Worm (Caenorhabditis elegans) whole organism, mixed stage, embryonic: Measurements from ENCODE around the gene ubc-21.

ENCODE experiments used
- M03D4.4 ChIP-seq: sonication (generic microtip); optimal IDR thresholded peaks from 2 replicates; lab custom pipeline; 2017; ENCODE audit warnings: mild to moderate bottlenecking, missing genetic modification characterization, missing compliant biosample characterization
- bed-3 ChIP-seq: fragments of 200-800 bp; sonication (Bioruptor generic); optimal IDR thresholded peaks from 3 replicates; lab custom pipeline; 2018; ENCODE audit warnings: mild to moderate bottlenecking, missing genetic modification characterization, moderate library complexity, missing compliant biosample characterization
- blmp-1 ChIP-seq: fragments of 150-350 bp; optimal IDR thresholded peaks from 2 replicates; lab custom pipeline; 2014; ENCODE audit warnings: missing biosample characterization, missing genetic modification characterization
- ceh-39 ChIP-seq: fragments of 150-350 bp; optimal IDR thresholded peaks from 2 replicates; lab custom pipeline; 2014; ENCODE audit warnings: missing biosample characterization, missing genetic modification characterization
- ceh-43 ChIP-seq: fragments of 200-800 bp; sonication (Bioruptor generic); optimal IDR thresholded peaks from 2 replicates; lab custom pipeline; 2018; ENCODE audit warnings: mild to moderate bottlenecking, missing genetic modification characterization, moderate library complexity, missing compliant biosample characterization
- ceh-83 ChIP-seq: fragments of 200-800 bp; sonication (Bioruptor generic); optimal IDR thresholded peaks from 2 replicates; lab custom pipeline; 2018; ENCODE audit warnings: mild to moderate bottlenecking, missing genetic modification characterization, missing compliant biosample characterization
- cnd-1 ChIP-seq: fragments of 200-800 bp; sonication (Bioruptor generic); optimal IDR thresholded peaks from 2 replicates; lab custom pipeline; 2018; ENCODE audit warnings: mild to moderate bottlenecking, missing genetic modification characterization, missing compliant biosample characterization
- elt-1 ChIP-seq: sonication (generic microtip); optimal IDR thresholded peaks from 2 replicates; lab custom pipeline; 2017; ENCODE audit warnings: missing genetic modification characterization, mild to moderate bottlenecking, missing compliant biosample characterization, antibody characterized with exemption, moderate library complexity, borderline replicate concordance; ENCODE audit not compliant: insufficient read depth
- elt-3 ChIP-seq: fragments of 150-350 bp; optimal IDR thresholded peaks from 2 replicates; lab custom pipeline; 2014; ENCODE audit warnings: missing biosample characterization, missing genetic modification characterization
- flh-1 ChIP-seq: fragments of 200-800 bp; sonication (Bioruptor generic); optimal IDR thresholded peaks from 2 replicates; lab custom pipeline; 2018; ENCODE audit warnings: mild to moderate bottlenecking, missing genetic modification characterization, moderate library complexity, missing compliant biosample characterization
- hlh-1 ChIP-seq: fragments of 150-350 bp; optimal IDR thresholded peaks from 2 replicates; lab custom pipeline; 2014; ENCODE audit warnings: missing biosample characterization, missing genetic modification reagents, missing genetic modification characterization
- lsy-2 ChIP-seq: fragments of 150-350 bp; optimal IDR thresholded peaks from 2 replicates; lab custom pipeline; 2014; ENCODE audit warnings: missing biosample characterization, missing genetic modification characterization
- mab-5 ChIP-seq: fragments of 150-350 bp; optimal IDR thresholded peaks from 2 replicates; lab custom pipeline; 2014; ENCODE audit warnings: missing biosample characterization, missing genetic modification characterization
- mep-1 ChIP-seq: fragments of 150-350 bp; optimal IDR thresholded peaks from 2 replicates; lab custom pipeline; 2017; ENCODE audit warnings: missing biosample characterization, missing genetic modification reagents, missing genetic modification characterization, inconsistent platforms
- mls-2 ChIP-seq: sonication (generic microtip); optimal IDR thresholded peaks from 2 replicates; lab custom pipeline; 2016; ENCODE audit warnings: mild to moderate bottlenecking, missing genetic modification characterization, moderate library complexity, missing compliant biosample characterization
- nhr-237 ChIP-seq: fragments of 150-350 bp; optimal IDR thresholded peaks from 2 replicates; lab custom pipeline; 2014; ENCODE audit warnings: missing biosample characterization, missing genetic modification characterization
- nhr-28 ChIP-seq: fragments of 150-350 bp; optimal IDR thresholded peaks from 2 replicates; lab custom pipeline; 2014; ENCODE audit warnings: missing biosample characterization, missing genetic modification characterization
- nhr-76 ChIP-seq: sonication (generic microtip); optimal IDR thresholded peaks from 2 replicates; lab custom pipeline; 2017; ENCODE audit warnings: missing biosample characterization, missing genetic modification characterization
- pha-4 ChIP-seq: fragments of 150-350 bp; optimal IDR thresholded peaks from 2 replicates; lab custom pipeline; 2018; ENCODE audit warnings: missing biosample characterization, missing genetic modification reagents, missing genetic modification characterization
- snpc-4 ChIP-seq: fragments of 150-350 bp; optimal IDR thresholded peaks from 2 replicates; lab custom pipeline; 2014; ENCODE audit warnings: missing biosample characterization, missing genetic modification characterization
- sptf-1 ChIP-seq: sonication (generic microtip); optimal IDR thresholded peaks from 2 replicates; lab custom pipeline; 2017; ENCODE audit warnings: mild to moderate bottlenecking, missing genetic modification characterization, moderate library complexity, missing compliant biosample characterization
- unc-120 ChIP-seq: sonication (generic microtip); optimal IDR thresholded peaks from 2 replicates; lab custom pipeline; 2017; ENCODE audit warnings: missing genetic modification characterization, missing compliant biosample characterization; ENCODE audit not compliant: poor library complexity, severe bottlenecking
- unc-39 ChIP-seq: fragments of 150-350 bp; optimal IDR thresholded peaks from 2 replicates; lab custom pipeline; 2014; ENCODE audit warnings: missing biosample characterization, missing genetic modification characterization
- unc-62 ChIP-seq: fragments of 150-350 bp; optimal IDR thresholded peaks from 2 replicates; lab custom pipeline; 2014; ENCODE audit warnings: missing biosample characterization, missing genetic modification reagents, missing genetic modification characterization
- zip-8 ChIP-seq: fragments of 150-350 bp; optimal IDR thresholded peaks from 2 replicates; lab custom pipeline; 2014; ENCODE audit warnings: missing biosample characterization, missing genetic modification characterization
- ztf-11 ChIP-seq: fragments of 150-350 bp; optimal IDR thresholded peaks from 2 replicates; lab custom pipeline; 2014; ENCODE audit warnings: missing biosample characterization, missing genetic modification characterization

ubc-21 gene

ce11 chrX:8875867-8876266, 6.4 kb downstream of the ubc-21 start:
- TF ChIP-seq elt-3 (tag; lab: Kevin White, UChicago): no peak
- no peak for TF ChIP-seq bed-3 (GFP tag; lab: Kevin White, UChicago)
- no peak for TF ChIP-seq unc-39
- no peak for TF ChIP-seq snpc-4
- no peak for TF ChIP-seq nhr-28 (tag; lab: Kevin White, UChicago)
- no peak for TF ChIP-seq unc-120 (tag; lab: Kevin White, UChicago)
- no peak for TF ChIP-seq ceh-43
- TF ChIP-seq sptf-1: no peak
- TF ChIP-seq lsy-2 (tag; lab: Kevin White, UChicago): no peak
- TF ChIP-seq M03D4.4 (tag; lab: Kevin White, UChicago): no peak
- TF ChIP-seq cnd-1 (tag; lab: Kevin White, UChicago): no peak
- no peak for TF ChIP-seq mab-5 (tag; lab: Kevin White, UChicago)
- TF ChIP-seq nhr-237 (tag; lab: Kevin White, UChicago): no peak
- TF ChIP-seq elt-1 (tag; lab: Kevin White, UChicago): no peak

DNA sequence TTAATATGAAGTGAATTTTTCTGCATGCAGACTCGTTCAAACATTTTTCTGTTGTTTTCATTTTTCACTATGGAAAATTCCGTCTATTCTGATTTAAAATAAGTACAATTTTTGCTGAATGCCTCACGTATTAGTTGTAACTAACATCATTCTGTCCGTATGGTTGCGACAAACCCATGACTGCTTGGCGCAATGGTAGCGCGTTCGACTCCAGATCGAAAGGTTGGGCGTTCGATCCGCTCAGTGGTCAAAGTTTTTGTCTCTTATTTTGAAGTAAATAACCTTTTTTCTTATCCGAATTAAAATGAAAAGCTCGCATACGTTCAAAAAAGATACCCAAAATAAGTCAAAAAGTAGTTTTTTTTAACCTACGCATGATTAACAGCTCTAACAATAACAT, 7.7 kb downstream of the ubc-21 start:
- TF ChIP-seq unc-62 (GFP tag; lab: Kevin White, UChicago): no peak
- TF ChIP-seq unc-120 (tag; lab: Kevin White, UChicago): no peak
- no peak for TF ChIP-seq mep-1
- no peak for TF ChIP-seq lsy-2 (tag; lab: Kevin White, UChicago)
- TF ChIP-seq nhr-76: no peak
- no peak for TF ChIP-seq pha-4 (tag; lab: Kevin White, UChicago)

- TF ChIP-seq zip-8 (tag; lab: Kevin White, UChicago) (peak; percentile 89), bed-3 (GFP tag; lab: Kevin White, UChicago) (no peak)
Observed at ce11 chrX:8878709-8879108, 9.3 kb downstream of the ubc-21 start.

- TF ChIP-seq unc-62 (GFP tag; lab: Kevin White, UChicago) (no peak), mab-5 (tag; lab: Kevin White, UChicago) (no peak), ztf-11 (tag; lab: Kevin White, UChicago) (no peak), flh-1 (no peak), hlh-1 (tag; lab: Kevin White, UChicago) (no peak), lsy-2 (tag; lab: Kevin White, UChicago) (no peak), blmp-1 (tag; lab: Kevin White, UChicago) (no peak), nhr-237 (tag; lab: Kevin White, UChicago) (no peak), ceh-39 (tag; lab: Kevin White, UChicago) (no peak), sptf-1 (no peak), unc-120 (tag; lab: Kevin White, UChicago) (no peak), cnd-1 (tag; lab: Kevin White, UChicago) (no peak)
Observed at ce11 chrX:8879349-8879748, 9.9 kb downstream of the ubc-21 start, which contains the start of gene C06E2.2. TSS of gene C06E2.2 (plus strand) at chrX:8879649.

- TF ChIP-seq M03D4.4 (tag; lab: Kevin White, UChicago): no peak
- TF ChIP-seq ceh-43: no peak
- TF ChIP-seq blmp-1 (tag; lab: Kevin White, UChicago): no peak
- no peak for TF ChIP-seq pha-4 (tag; lab: Kevin White, UChicago)
- TF ChIP-seq nhr-237 (tag; lab: Kevin White, UChicago): no peak
- no peak for TF ChIP-seq mls-2 (tag; lab: Kevin White, UChicago)
- TF ChIP-seq, all 35 proteins: peak for 0
Observed at ce11 chrX:8882162-8882561, 12.7 kb downstream of the ubc-21 start.

DNA sequence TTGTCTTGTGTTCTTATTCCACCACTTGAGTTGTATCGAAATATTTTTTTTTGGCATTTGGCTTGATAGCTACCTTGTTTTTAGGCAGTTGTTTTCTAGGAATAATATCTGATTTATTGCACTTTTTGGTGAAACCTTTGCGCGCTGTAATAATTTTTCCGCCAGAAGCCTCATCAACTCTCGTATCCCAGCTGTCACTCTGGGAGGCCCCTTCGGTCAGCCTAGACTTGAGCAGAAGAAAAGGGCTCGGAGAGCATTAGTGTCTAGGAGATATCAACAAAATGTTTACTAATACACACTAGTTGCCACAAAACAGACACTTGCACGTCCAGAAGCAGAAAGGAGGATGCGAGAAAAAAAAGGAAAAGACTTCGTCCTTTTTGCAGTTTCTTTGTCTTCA, 19.4 kb downstream of the ubc-21 start:
- peak; percentile 57 for TF ChIP-seq hlh-1 (tag; lab: Kevin White, UChicago)
- TF ChIP-seq lsy-2 (tag; lab: Kevin White, UChicago): no peak
- peak; percentile 67 for TF ChIP-seq unc-62 (GFP tag; lab: Kevin White, UChicago)

DNA sequence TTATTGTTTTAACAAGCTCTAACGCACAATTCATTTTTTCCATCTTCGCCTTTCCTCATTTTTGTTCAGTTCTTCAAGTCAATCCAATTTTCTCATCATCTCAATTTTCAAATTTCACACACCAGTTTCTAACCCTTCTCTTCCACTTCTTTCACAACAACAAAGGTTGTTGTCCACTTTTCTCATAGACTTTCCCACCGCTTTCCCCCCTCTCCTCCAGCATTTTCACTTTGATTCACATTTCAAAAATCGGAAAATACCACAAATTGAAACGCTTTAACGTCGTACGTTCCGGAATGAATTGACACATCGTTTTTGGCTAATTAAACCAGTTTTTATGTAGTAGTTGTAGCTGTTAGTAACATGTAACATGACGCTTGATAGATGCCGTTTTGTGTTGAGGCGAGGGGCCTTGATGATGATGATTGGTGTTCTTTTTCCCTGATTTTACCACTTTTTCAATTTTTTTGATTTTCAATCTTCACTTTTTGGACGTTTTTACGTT, 20.9 kb downstream of the ubc-21 start:
- TF ChIP-seq ceh-83: no peak
- peak; percentile 55 for TF ChIP-seq blmp-1 (tag; lab: Kevin White, UChicago)
